Fruit fly (Drosophila melanogaster) whole organism, embryonic: ENCODE measurements around the gene CG32087.

Source experiments
- Abd-B ChIP-seq: fragments of 200-800 bp; sonication (Bioruptor generic); optimal IDR thresholded peaks from 2 replicates; lab custom pipeline; 2018; ENCODE audit warnings: missing biosample characterization, mild to moderate bottlenecking, missing genetic modification characterization, moderate library complexity
- Bdp1 ChIP-seq: fragments of 200-800 bp; sonication (Bioruptor generic); optimal IDR thresholded peaks from 3 replicates; lab custom pipeline; 2016; ENCODE audit warnings: missing biosample characterization, missing genetic modification characterization
- Blimp-1 ChIP-seq: fragments of 200-800 bp; sonication (Bioruptor generic); optimal IDR thresholded peaks from 3 replicates; lab custom pipeline; 2018; ENCODE audit warnings: missing biosample characterization, missing genetic modification characterization, mild to moderate bottlenecking, moderate library complexity, missing genetic modification reagents
- CG10431 ChIP-seq: fragments of 200-800 bp; sonication (Bioruptor generic); optimal IDR thresholded peaks from 3 replicates; lab custom pipeline; 2018; ENCODE audit warnings: missing biosample characterization, mild to moderate bottlenecking, missing genetic modification characterization
- CG12391 ChIP-seq: fragments of 200-800 bp; sonication (Bioruptor generic); optimal IDR thresholded peaks from 3 replicates; lab custom pipeline; 2018; ENCODE audit warnings: missing biosample characterization, mild to moderate bottlenecking, missing genetic modification characterization, moderate library complexity
- CG15269 ChIP-seq: fragments of 200-800 bp; sonication (Bioruptor generic); optimal IDR thresholded peaks from 2 replicates; lab custom pipeline; 2018; ENCODE audit warnings: missing biosample characterization, mild to moderate bottlenecking, missing genetic modification characterization, moderate library complexity
- CG1529 ChIP-seq: fragments of 200-800 bp; sonication (Bioruptor generic); optimal IDR thresholded peaks from 3 replicates; lab custom pipeline; 2018; ENCODE audit warnings: missing biosample characterization, missing genetic modification characterization
- CG1603 ChIP-seq: fragments of 200-800 bp; sonication (Bioruptor generic); optimal IDR thresholded peaks from 2 replicates; lab custom pipeline; 2019; ENCODE audit warnings: missing biosample characterization, mild to moderate bottlenecking, missing genetic modification characterization, moderate library complexity
- CG17359 ChIP-seq: fragments of 200-800 bp; sonication (Bioruptor generic); optimal IDR thresholded peaks from 3 replicates; lab custom pipeline; 2018; ENCODE audit warnings: missing biosample characterization, mild to moderate bottlenecking, missing genetic modification characterization, moderate library complexity
- CG18011 ChIP-seq: fragments of 200-800 bp; sonication (Bioruptor generic); optimal IDR thresholded peaks from 2 replicates; lab custom pipeline; 2017; ENCODE audit warnings: missing biosample characterization, missing genetic modification characterization, mild to moderate bottlenecking, moderate library complexity, missing genotype
- CG18599 ChIP-seq: fragments of 200-800 bp; sonication (Bioruptor generic); optimal IDR thresholded peaks from 3 replicates; lab custom pipeline; 2017; ENCODE audit warnings: missing biosample characterization, missing genetic modification characterization, mild to moderate bottlenecking, moderate library complexity, missing genetic modification reagents
- CG2199 ChIP-seq: fragments of 200-800 bp; sonication (Bioruptor generic); IDR thresholded peaks from 3 replicates; pipeline ENCODE4 v1.3.6; 2022; ENCODE audit warnings: missing biosample characterization, missing genetic modification characterization
- CG2202 ChIP-seq: fragments of 200-800 bp; sonication (Bioruptor generic); optimal IDR thresholded peaks from 2 replicates; lab custom pipeline; 2018; ENCODE audit warnings: missing biosample characterization, mild to moderate bottlenecking, missing genetic modification characterization
- CG30431 ChIP-seq: fragments of 200-800 bp; sonication (Bioruptor generic); optimal IDR thresholded peaks from 2 replicates; lab custom pipeline; 2017; ENCODE audit warnings: missing biosample characterization, missing genetic modification characterization
- CG31365 ChIP-seq: fragments of 200-800 bp; sonication (Bioruptor generic); optimal IDR thresholded peaks from 2 replicates; lab custom pipeline; 2018; ENCODE audit warnings: missing biosample characterization, mild to moderate bottlenecking, missing genetic modification characterization
- CG32772 ChIP-seq: fragments of 200-800 bp; sonication (Bioruptor generic); IDR thresholded peaks from 2 replicates; pipeline ENCODE4 v1.3.6; 2022; ENCODE audit warnings: missing biosample characterization, missing genetic modification characterization
- CG3407 ChIP-seq: fragments of 200-800 bp; sonication (Bioruptor generic); optimal IDR thresholded peaks from 2 replicates; lab custom pipeline; 2018; ENCODE audit warnings: missing biosample characterization, mild to moderate bottlenecking, missing genetic modification characterization
- CG42726 ChIP-seq: fragments of 200-800 bp; sonication (Bioruptor generic); IDR thresholded peaks from 2 replicates; pipeline ENCODE4 v1.3.6; 2022; ENCODE audit warnings: missing biosample characterization, missing genetic modification characterization; ENCODE audit not compliant: partially characterized antibody
- CG4360 ChIP-seq: fragments of 200-800 bp; sonication (Bioruptor generic); IDR thresholded peaks from 2 replicates; pipeline ENCODE4 v1.3.6; 2022; ENCODE audit warnings: missing biosample characterization, missing genetic modification characterization
- CG4730 ChIP-seq: fragments of 200-800 bp; sonication (Bioruptor generic); IDR thresholded peaks from 2 replicates; pipeline ENCODE4 v1.3.6; 2022; ENCODE audit warnings: missing biosample characterization, missing genetic modification characterization
- CG6854 ChIP-seq: fragments of 200-800 bp; sonication (Bioruptor generic); optimal IDR thresholded peaks from 3 replicates; lab custom pipeline; 2017; ENCODE audit warnings: missing biosample characterization, mild to moderate bottlenecking, missing genetic modification characterization
- CG8089 ChIP-seq: fragments of 200-800 bp; sonication (Bioruptor generic); optimal IDR thresholded peaks from 3 replicates; lab custom pipeline; 2016; ENCODE audit warnings: missing biosample characterization, missing genetic modification characterization
- CG8290 ChIP-seq, 3 experiments: fragments of 200-800 bp; sonication (Bioruptor generic); optimal IDR thresholded peaks; 2 replicates each; lab custom pipeline; 2016 to 2019; ENCODE audit warnings: missing biosample characterization in 3 of 3, missing genetic modification characterization in 3 of 3, mild to moderate bottlenecking in 2 of 3, moderate library complexity in 1 of 3
- CG8765 ChIP-seq: fragments of 200-800 bp; sonication (Bioruptor generic); IDR thresholded peaks from 2 replicates; pipeline ENCODE4 v1.3.6; 2022; ENCODE audit warnings: missing biosample characterization, missing genetic modification characterization
- Dip2 ChIP-seq: fragments of 200-800 bp; sonication (Bioruptor generic); IDR thresholded peaks from 2 replicates; pipeline ENCODE4 v1.3.6; 2022; ENCODE audit warnings: missing biosample characterization, missing genetic modification characterization
- Dip3 ChIP-seq: fragments of 200-800 bp; sonication (Bioruptor generic); optimal IDR thresholded peaks from 3 replicates; lab custom pipeline; 2016; ENCODE audit warnings: missing biosample characterization, missing genetic modification characterization
- E2f1 ChIP-seq: fragments of 200-800 bp; sonication (Bioruptor generic); IDR thresholded peaks from 2 replicates; pipeline ENCODE4 v1.3.6; 2022; ENCODE audit warnings: missing biosample characterization, missing genetic modification characterization
- HLH3B ChIP-seq: fragments of 200-800 bp; sonication (Bioruptor generic); IDR thresholded peaks from 2 replicates; pipeline ENCODE4 v1.3.6; 2022; ENCODE audit warnings: missing biosample characterization, missing genetic modification characterization
- HLH4C ChIP-seq: fragments of 200-800 bp; sonication (Bioruptor generic); IDR thresholded peaks from 3 replicates; pipeline ENCODE4 v1.3.6; 2022; ENCODE audit warnings: missing biosample characterization, missing genetic modification characterization; ENCODE audit not compliant: partially characterized antibody
- Hey ChIP-seq: fragments of 200-800 bp; sonication (Bioruptor generic); optimal IDR thresholded peaks from 3 replicates; lab custom pipeline; 2018; ENCODE audit warnings: missing biosample characterization, mild to moderate bottlenecking, missing genetic modification characterization
- MBD-R2 ChIP-seq: fragments of 200-800 bp; sonication (Bioruptor generic); IDR thresholded peaks from 2 replicates; pipeline ENCODE4 v1.3.6; 2022; ENCODE audit warnings: missing biosample characterization, missing genetic modification characterization
- Mrtf ChIP-seq: fragments of 200-800 bp; sonication (Bioruptor generic); IDR thresholded peaks from 3 replicates; pipeline ENCODE4 v1.3.6; 2022; ENCODE audit warnings: missing biosample characterization, missing genetic modification characterization
- Side ChIP-seq: fragments of 200-800 bp; sonication (Bioruptor generic); optimal IDR thresholded peaks from 2 replicates; lab custom pipeline; 2016; ENCODE audit warnings: missing biosample characterization, missing genetic modification characterization
- ac ChIP-seq: fragments of 200-800 bp; sonication (Bioruptor generic); optimal IDR thresholded peaks from 3 replicates; lab custom pipeline; 2017; ENCODE audit warnings: missing biosample characterization, mild to moderate bottlenecking, missing genetic modification characterization
- amos ChIP-seq: fragments of 200-800 bp; sonication (Bioruptor generic); IDR thresholded peaks from 2 replicates; pipeline ENCODE4 v1.3.6; 2022; ENCODE audit warnings: missing biosample characterization, missing genetic modification characterization; ENCODE audit not compliant: partially characterized antibody
- ase ChIP-seq: fragments of 200-800 bp; sonication (Bioruptor generic); IDR thresholded peaks from 3 replicates; pipeline ENCODE4 v1.3.6; 2022; ENCODE audit warnings: missing biosample characterization, missing genetic modification characterization
- ato ChIP-seq: fragments of 200-800 bp; sonication (Bioruptor generic); IDR thresholded peaks from 2 replicates; pipeline ENCODE4 v1.3.6; 2022; ENCODE audit warnings: missing biosample characterization, missing genetic modification characterization; ENCODE audit not compliant: partially characterized antibody
- crc ChIP-seq: fragments of 200-800 bp; sonication (Bioruptor generic); optimal IDR thresholded peaks from 2 replicates; lab custom pipeline; 2016; ENCODE audit warnings: missing biosample characterization, missing genetic modification characterization
- gsb-n ChIP-seq: fragments of 200-800 bp; sonication (Bioruptor generic); optimal IDR thresholded peaks from 3 replicates; lab custom pipeline; 2018; ENCODE audit warnings: missing biosample characterization, mild to moderate bottlenecking, missing genetic modification characterization
- jing ChIP-seq: fragments of 200-800 bp; sonication (Bioruptor generic); optimal IDR thresholded peaks from 2 replicates; lab custom pipeline; 2018; ENCODE audit warnings: missing biosample characterization, mild to moderate bottlenecking, missing genetic modification characterization
- kah ChIP-seq: fragments of 200-800 bp; sonication (Bioruptor generic); optimal IDR thresholded peaks from 2 replicates; lab custom pipeline; 2018; ENCODE audit warnings: missing biosample characterization, mild to moderate bottlenecking, missing genetic modification characterization
- onecut ChIP-seq: fragments of 200-800 bp; sonication (Bioruptor generic); IDR thresholded peaks from 2 replicates; pipeline ENCODE4 v1.3.6; 2022; ENCODE audit warnings: missing biosample characterization, missing genetic modification characterization
- org-1 ChIP-seq: fragments of 200-800 bp; sonication (Bioruptor generic); optimal IDR thresholded peaks from 2 replicates; lab custom pipeline; 2017; ENCODE audit warnings: missing biosample characterization, missing genetic modification characterization
- schlank ChIP-seq: fragments of 200-800 bp; sonication (Bioruptor generic); optimal IDR thresholded peaks from 2 replicates; lab custom pipeline; 2018; ENCODE audit warnings: missing biosample characterization, mild to moderate bottlenecking, missing genetic modification characterization
- sim ChIP-seq: fragments of 200-800 bp; sonication (Bioruptor generic); IDR thresholded peaks from 2 replicates; pipeline ENCODE4 v1.3.6; 2022; ENCODE audit warnings: missing biosample characterization, missing genetic modification characterization
- tll ChIP-seq, 2 experiments: fragments of 200-800 bp in 1 of 2; fragments of >200 bp in 1 of 2; sonication (Bioruptor generic) in 1 of 2; optimal IDR thresholded peaks; 2 replicates each; lab custom pipeline; 2017 to 2019; ENCODE audit warnings: missing biosample characterization in 2 of 2, missing genetic modification characterization in 2 of 2, mild to moderate bottlenecking in 1 of 2, moderate library complexity in 1 of 2
- zen ChIP-seq: fragments of 200-800 bp; sonication (Bioruptor generic); optimal IDR thresholded peaks from 3 replicates; lab custom pipeline; 2018; ENCODE audit warnings: missing biosample characterization, mild to moderate bottlenecking, missing genetic modification characterization, moderate library complexity

Gene CG32087

dm6 chr3L:11696294-11697116, 35.4 kb upstream of the CG32087 start, which contains the start of gene Dph1 (continued):
- TF ChIP-seq Side (GFP tag; lab: Kevin White, UChicago) = peak; percentile 87
- TF ChIP-seq gsb-n (tag; lab: Kevin White, UChicago) = peak; percentile 71
- peak; percentile 87; the same call in 2 of the 3 replicates for TF ChIP-seq Mrtf (GFP tag; lab: Robert Waterston, UW)
- peak; percentile 87 for TF ChIP-seq CG18599 (GFP tag; lab: Kevin White, UChicago)
- TF ChIP-seq ac = peak; percentile 48
- TF ChIP-seq CG15269 (tag; lab: Kevin White, UChicago) = peak; percentile 84
- TF ChIP-seq crc = peak; percentile 90
- peak; percentile 76; the same call in 2 of the 3 replicates for TF ChIP-seq CG2199
- TF ChIP-seq CG12391 = peak; percentile 83
- peak; percentile 85 for TF ChIP-seq CG17359 (tag; lab: Kevin White, UChicago)
- peak; percentile 75 for TF ChIP-seq Bdp1
- peak; percentile 86 for TF ChIP-seq org-1 (GFP tag; lab: Kevin White, UChicago)
- peak; percentile 59 for TF ChIP-seq schlank (tag; lab: Kevin White, UChicago)
- no peak for TF ChIP-seq CG42726
- TF ChIP-seq CG8765 (GFP tag; lab: Robert Waterston, UW) = peak; percentile 68
- TF ChIP-seq Abd-B (GFP tag; lab: Kevin White, UChicago) = no peak
- peak; percentile 72 for TF ChIP-seq CG4730 (GFP tag; lab: Robert Waterston, UW)
- peak; percentile 74 for TF ChIP-seq CG31365 (tag; lab: Kevin White, UChicago)
- peak; percentile 76 for TF ChIP-seq CG8089 (GFP tag; lab: Kevin White, UChicago)
- 0 out of 3 replicates have a peak, but pooled peaks have one; percentile 34 for TF ChIP-seq HLH4C (GFP tag; lab: Robert Waterston, UW)
- TF ChIP-seq CG3407 (GFP tag; lab: Kevin White, UChicago) = peak; percentile 62
- TF ChIP-seq zen (tag; lab: Kevin White, UChicago) = peak; percentile 41
- no peak; the same call in 1 of the 2 replicates for TF ChIP-seq CG32772 (GFP tag; lab: Robert Waterston, UW)
- peak; percentile 78 for TF ChIP-seq CG6854 (GFP tag; lab: Kevin White, UChicago)
- peak; percentile 70 for TF ChIP-seq onecut (GFP tag; lab: Robert Waterston, UW)
- TF ChIP-seq ase = peak; percentile 78; the same call in 2 of the 3 replicates
- TF ChIP-seq Dip3 = peak; percentile 77
- no peak for TF ChIP-seq tll (GFP tag; optimal IDR thresholded peaks at IDR 0.05; lab: Kevin White, UChicago)
- peak; percentile 67 for TF ChIP-seq CG10431
- peak; percentile 5 for TF ChIP-seq kah
- peak; percentile 9 for TF ChIP-seq Hey (tag; lab: Kevin White, UChicago)
- TF ChIP-seq CG30431 (GFP tag; lab: Kevin White, UChicago) = peak; percentile 73
- no peak for TF ChIP-seq ato
- peak; percentile 81 for TF ChIP-seq Blimp-1 (GFP tag; lab: Kevin White, UChicago)
- TF ChIP-seq amos = peak; percentile 70; the same call in 1 of the 2 replicates
- peak; percentile 67 for TF ChIP-seq CG1529 (GFP tag; lab: Kevin White, UChicago)
- TF ChIP-seq CG2202 = peak; percentile 60
- peak; percentile 70 for TF ChIP-seq MBD-R2
- TF ChIP-seq jing (GFP tag; lab: Kevin White, UChicago) = peak; percentile 75
- peak; percentile 84 for TF ChIP-seq HLH3B (GFP tag; lab: Robert Waterston, UW)
- peak; percentile 61 for TF ChIP-seq CG4360
- TF ChIP-seq Dip2 (GFP tag; lab: Robert Waterston, UW) = no peak
- peak; percentile 66 for TF ChIP-seq CG18011 (GFP tag; lab: Kevin White, UChicago)
- peak; percentile 87 for TF ChIP-seq sim (GFP tag; lab: Robert Waterston, UW)
- TF ChIP-seq E2f1 (GFP tag; lab: Robert Waterston, UW) = peak; percentile 85; the same call in 1 of the 2 replicates
- TF ChIP-seq CG8290 (GFP tag; optimal IDR thresholded peaks at IDR 0.05; lab: Kevin White, UChicago) = peak; percentile 66
- peak in 1 of 2 experiments; percentile 96 for TF ChIP-seq CG8290 (tag; optimal IDR thresholded peaks at IDR 0.05; lab: Kevin White, UChicago)
- TF ChIP-seq CG1603 = peak; percentile 93
